Worm (Caenorhabditis elegans) whole organism, late embryonic: ENCODE data around the gene F55F10.3.

Experiments used
- C38D4.7 ChIP-seq: fragments of 200-800 bp; sonication (Bioruptor generic); optimal IDR thresholded peaks from 2 replicates; lab custom pipeline; 2018; ENCODE audit warnings: mild to moderate bottlenecking, missing genetic modification characterization, moderate library complexity, missing compliant biosample characterization
- K09A11.1 ChIP-seq: sonication (generic microtip); optimal IDR thresholded peaks from 2 replicates; lab custom pipeline; 2017; ENCODE audit warnings: antibody characterized with exemption, mild to moderate bottlenecking, missing genetic modification characterization, missing compliant biosample characterization; ENCODE audit not compliant: insufficient read depth
- T23F11.4 ChIP-seq: fragments of 200-800 bp; sonication (Bioruptor generic); optimal IDR thresholded peaks from 2 replicates; lab custom pipeline; 2018; ENCODE audit warnings: mild to moderate bottlenecking, missing genetic modification characterization, missing compliant biosample characterization
- Y22D7AL.16 ChIP-seq: sonication (generic microtip); optimal IDR thresholded peaks from 2 replicates; lab custom pipeline; 2016; ENCODE audit warnings: missing genetic modification characterization, missing compliant biosample characterization
- ahr-1 ChIP-seq: sonication (generic microtip); optimal IDR thresholded peaks from 2 replicates; lab custom pipeline; 2016; ENCODE audit warnings: missing genetic modification characterization, missing compliant biosample characterization
- ceh-18 ChIP-seq: sonication (generic microtip); optimal IDR thresholded peaks from 2 replicates; lab custom pipeline; 2016; ENCODE audit warnings: missing genetic modification characterization, missing compliant biosample characterization
- ceh-19 ChIP-seq: fragments of 200-800 bp; sonication (Bioruptor generic); optimal IDR thresholded peaks from 2 replicates; lab custom pipeline; 2018; ENCODE audit warnings: mild to moderate bottlenecking, missing genetic modification characterization, missing compliant biosample characterization
- ceh-34 ChIP-seq: sonication (generic microtip); optimal IDR thresholded peaks from 2 replicates; lab custom pipeline; 2016; ENCODE audit warnings: mild to moderate bottlenecking, missing genetic modification characterization, missing compliant biosample characterization
- ceh-45 ChIP-seq: fragments of 200-800 bp; sonication (Bioruptor generic); IDR thresholded peaks from 2 replicates; pipeline ENCODE4 v1.3.6; 2022; ENCODE audit warnings: missing genetic modification reagents, missing genetic modification characterization, missing compliant biosample characterization
- ceh-48 ChIP-seq: sonication (generic microtip); optimal IDR thresholded peaks from 2 replicates; lab custom pipeline; 2016; ENCODE audit warnings: missing genetic modification characterization, inconsistent platforms, missing compliant biosample characterization
- ceh-6 ChIP-seq: fragments of 200-800 bp; sonication (Bioruptor generic); optimal IDR thresholded peaks from 2 replicates; lab custom pipeline; 2018; ENCODE audit warnings: mild to moderate bottlenecking, missing genetic modification characterization, missing compliant biosample characterization
- ceh-9 ChIP-seq: sonication (generic microtip); optimal IDR thresholded peaks from 2 replicates; lab custom pipeline; 2016; ENCODE audit warnings: mild to moderate bottlenecking, missing genetic modification characterization, inconsistent platforms, missing compliant biosample characterization
- che-1 ChIP-seq: sonication (generic microtip); optimal IDR thresholded peaks from 2 replicates; lab custom pipeline; 2016; ENCODE audit warnings: mild to moderate bottlenecking, missing genetic modification characterization, missing compliant biosample characterization
- dve-1 ChIP-seq: sonication (generic microtip); optimal IDR thresholded peaks from 2 replicates; lab custom pipeline; 2017; ENCODE audit warnings: antibody characterized with exemption, mild to moderate bottlenecking, missing genetic modification characterization, missing compliant biosample characterization
- elt-2 ChIP-seq: sonication (generic microtip); optimal IDR thresholded peaks from 2 replicates; lab custom pipeline; 2016; ENCODE audit warnings: missing genetic modification reagents, missing genetic modification characterization, missing compliant biosample characterization
- elt-4 ChIP-seq: sonication (generic microtip); optimal IDR thresholded peaks from 2 replicates; lab custom pipeline; 2016; ENCODE audit warnings: missing genetic modification characterization, missing compliant biosample characterization
- ets-4 ChIP-seq: sonication (generic microtip); optimal IDR thresholded peaks from 2 replicates; lab custom pipeline; 2016; ENCODE audit warnings: missing genetic modification characterization, missing compliant biosample characterization
- fax-1 ChIP-seq: sonication (generic microtip); optimal IDR thresholded peaks from 2 replicates; lab custom pipeline; 2016; ENCODE audit warnings: missing genotype, missing genetic modification characterization, missing compliant biosample characterization
- fkh-10 ChIP-seq: fragments of 150-350 bp; optimal IDR thresholded peaks from 2 replicates; lab custom pipeline; 2014; ENCODE audit warnings: missing biosample characterization, missing genetic modification reagents, missing genetic modification characterization
- fkh-6 ChIP-seq: sonication (generic microtip); optimal IDR thresholded peaks from 2 replicates; lab custom pipeline; 2016; ENCODE audit warnings: missing genetic modification characterization, missing compliant biosample characterization
- gmeb-2 ChIP-seq: sonication (generic microtip); optimal IDR thresholded peaks from 2 replicates; lab custom pipeline; 2016; ENCODE audit warnings: missing genetic modification characterization, inconsistent platforms, missing compliant biosample characterization
- hlh-13 ChIP-seq: fragments of 200-800 bp; sonication (Bioruptor generic); optimal IDR thresholded peaks from 2 replicates; lab custom pipeline; 2018; ENCODE audit warnings: mild to moderate bottlenecking, missing genetic modification characterization, missing compliant biosample characterization
- hlh-15 ChIP-seq: sonication (generic microtip); optimal IDR thresholded peaks from 2 replicates; lab custom pipeline; 2016; ENCODE audit warnings: missing genetic modification characterization, missing compliant biosample characterization
- hlh-30 ChIP-seq: sonication (generic microtip); optimal IDR thresholded peaks from 2 replicates; lab custom pipeline; 2017; ENCODE audit warnings: antibody characterized with exemption, missing genetic modification characterization, missing compliant biosample characterization; ENCODE audit not compliant: insufficient read depth
- hlh-8 ChIP-seq: sonication (generic microtip); optimal IDR thresholded peaks from 2 replicates; lab custom pipeline; 2016; ENCODE audit warnings: missing genotype, missing genetic modification characterization, missing compliant biosample characterization
- lim-6 ChIP-seq: sonication (generic microtip); optimal IDR thresholded peaks from 2 replicates; lab custom pipeline; 2016; ENCODE audit warnings: missing genetic modification characterization, missing compliant biosample characterization
- madf-2 ChIP-seq: sonication (generic microtip); optimal IDR thresholded peaks from 2 replicates; lab custom pipeline; 2017; ENCODE audit warnings: missing genetic modification characterization, missing compliant biosample characterization
- nfya-1 ChIP-seq: sonication (generic microtip); optimal IDR thresholded peaks from 2 replicates; lab custom pipeline; 2017; ENCODE audit warnings: missing genetic modification characterization, mild to moderate bottlenecking, missing compliant biosample characterization, antibody characterized with exemption, moderate library complexity
- nhr-11 ChIP-seq: fragments of 150-350 bp; optimal IDR thresholded peaks from 2 replicates; lab custom pipeline; 2014; ENCODE audit warnings: missing biosample characterization, missing genetic modification characterization
- odd-2 ChIP-seq: sonication (generic microtip); optimal IDR thresholded peaks from 2 replicates; lab custom pipeline; 2017; ENCODE audit warnings: antibody characterized with exemption, mild to moderate bottlenecking, missing genetic modification characterization, missing compliant biosample characterization
- pag-3 ChIP-seq: sonication (generic microtip); optimal IDR thresholded peaks from 2 replicates; lab custom pipeline; 2016; ENCODE audit warnings: missing compliant biosample characterization, missing genetic modification characterization, borderline replicate concordance
- pat-9 ChIP-seq: fragments of 200-800 bp; sonication (Bioruptor generic); optimal IDR thresholded peaks from 2 replicates; lab custom pipeline; 2018; ENCODE audit warnings: mild to moderate bottlenecking, missing genetic modification characterization, moderate library complexity, missing compliant biosample characterization
- pax-1 ChIP-seq: fragments of 150-350 bp; optimal IDR thresholded peaks from 2 replicates; lab custom pipeline; 2014; ENCODE audit warnings: missing biosample characterization, missing genetic modification characterization
- pqm-1 ChIP-seq: sonication (generic microtip); optimal IDR thresholded peaks from 2 replicates; lab custom pipeline; 2016; ENCODE audit warnings: missing genetic modification characterization, missing compliant biosample characterization
- pros-1 ChIP-seq: fragments of 150-350 bp; optimal IDR thresholded peaks from 2 replicates; lab custom pipeline; 2014; ENCODE audit warnings: missing biosample characterization, missing genetic modification reagents, missing genetic modification characterization
- ref-2 ChIP-seq: sonication (generic microtip); optimal IDR thresholded peaks from 2 replicates; lab custom pipeline; 2016; ENCODE audit warnings: missing genetic modification characterization, missing compliant biosample characterization
- rnt-1 ChIP-seq: sonication (generic microtip); optimal IDR thresholded peaks from 2 replicates; lab custom pipeline; 2016; ENCODE audit warnings: missing genetic modification characterization, missing compliant biosample characterization
- sox-4 ChIP-seq: sonication (generic microtip); optimal IDR thresholded peaks from 2 replicates; lab custom pipeline; 2017; ENCODE audit warnings: mild to moderate bottlenecking, missing genetic modification characterization, inconsistent platforms, missing compliant biosample characterization
- unc-3 ChIP-seq, 2 experiments: fragments of 200-800 bp in 1 of 2; sonication (Bioruptor generic) in 1 of 2; sonication (generic microtip) in 1 of 2; conservative IDR thresholded peaks in 1 of 2; optimal IDR thresholded peaks in 1 of 2; 2 replicates each; pipeline versions ENCODE4 v1.3.6 to Lab custom; 2016 to 2022; ENCODE audit warnings: missing compliant biosample characterization in 2 of 2, missing genetic modification characterization in 2 of 2, missing genetic modification reagents in 1 of 2
- unc-55 ChIP-seq: sonication (generic microtip); optimal IDR thresholded peaks from 2 replicates; lab custom pipeline; 2017; ENCODE audit warnings: missing biosample characterization, missing genetic modification reagents, missing genetic modification characterization

The F55F10.3 gene

DNA sequence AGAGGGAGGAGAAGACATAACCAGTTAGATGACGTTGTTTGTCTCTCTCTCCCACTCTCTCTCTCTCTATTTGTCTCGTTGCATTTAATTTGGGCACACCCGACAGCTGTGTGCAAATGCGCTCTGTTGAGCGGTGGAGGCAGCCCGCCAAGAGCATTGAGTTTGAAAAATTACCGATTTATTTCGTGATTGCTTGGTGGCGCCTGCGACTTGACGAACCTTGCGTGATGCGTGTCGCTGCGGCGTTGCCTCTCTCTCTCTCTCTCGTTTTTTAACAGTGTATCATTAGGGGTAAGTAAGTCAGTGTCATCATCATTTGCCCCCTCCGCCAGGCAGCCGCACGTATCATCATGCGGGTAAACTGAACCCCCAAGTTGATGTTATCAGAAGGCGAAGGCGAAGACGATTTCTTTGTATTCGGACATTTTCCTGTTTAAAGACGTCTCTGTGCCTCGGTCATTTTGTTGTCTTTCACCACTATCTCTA, 46.3 kb downstream of the F55F10.3 start (continued):
- TF ChIP-seq hlh-13 (GFP tag; lab: Kevin White, UChicago) (no peak), ets-4 (tag; lab: Kevin White, UChicago) (no peak), ceh-18 (tag; lab: Kevin White, UChicago) (peak; percentile 62), nfya-1 (tag; lab: Kevin White, UChicago) (peak; percentile 33), fkh-6 (peak; percentile 30), ceh-6 (GFP tag; lab: Kevin White, UChicago) (no peak), pat-9 (tag; lab: Kevin White, UChicago) (no peak), unc-55 (GFP tag; lab: Kevin White, UChicago) (no peak), K09A11.1 (tag; lab: Kevin White, UChicago) (peak; percentile 6), ceh-45 (GFP tag; lab: Robert Waterston, UW) (no peak)

DNA sequence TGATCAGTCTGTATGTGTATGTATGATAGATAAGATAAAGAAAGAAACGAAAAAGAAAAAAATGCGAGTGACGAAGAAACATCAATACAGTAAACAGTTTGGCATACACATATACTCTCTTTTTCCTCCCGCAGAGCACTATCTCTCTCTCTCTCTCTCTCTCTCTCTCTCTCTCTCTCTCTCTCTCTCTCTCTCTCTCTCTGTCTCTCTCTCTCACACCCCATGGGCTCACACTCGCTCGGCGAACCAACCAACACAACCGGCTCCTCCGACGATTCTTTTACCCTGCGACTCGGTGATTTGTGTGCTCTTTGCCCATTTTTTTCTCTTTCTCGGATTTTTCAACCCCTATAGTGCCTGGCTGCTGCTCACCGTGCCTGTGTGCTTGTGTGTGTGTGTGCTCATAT, 47.3 kb downstream of the F55F10.3 start:
- TF ChIP-seq che-1 (tag; lab: Kevin White, UChicago) (no peak), hlh-8 (tag; lab: Kevin White, UChicago) (no peak), pag-3 (no peak), ceh-19 (no peak), pax-1 (tag; lab: Kevin White, UChicago) (no peak), ceh-9 (tag; lab: Kevin White, UChicago) (no peak), ref-2 (tag; lab: Kevin White, UChicago) (peak; percentile 22), nhr-11 (tag; lab: Kevin White, UChicago) (no peak), unc-3 (GFP tag; conservative IDR thresholded peaks at IDR 0.05; lab: Robert Waterston, UW) (no peak), unc-3 (tag; optimal IDR thresholded peaks at IDR 0.05; lab: Kevin White, UChicago) (no peak), pqm-1 (no peak), ceh-34 (peak; percentile 13), rnt-1 (tag; lab: Kevin White, UChicago) (no peak), sox-4 (tag; lab: Kevin White, UChicago) (no peak), lim-6 (tag; lab: Kevin White, UChicago) (no peak), ahr-1 (no peak), Y22D7AL.16 (no peak), pros-1 (tag; lab: Kevin White, UChicago) (peak; percentile 1), T23F11.4 (GFP tag; lab: Kevin White, UChicago) (no peak), nfya-1 (tag; lab: Kevin White, UChicago) (peak; percentile 65), fax-1 (no peak), dve-1 (peak; percentile 7), ceh-18 (tag; lab: Kevin White, UChicago) (peak; percentile 65), gmeb-2 (no peak), fkh-10 (GFP tag; lab: Kevin White, UChicago) (no peak), C38D4.7 (GFP tag; lab: Kevin White, UChicago) (peak; percentile 5), elt-2 (peak; percentile 32), hlh-15 (no peak), K09A11.1 (tag; lab: Kevin White, UChicago) (peak; percentile 4), odd-2 (tag; lab: Kevin White, UChicago) (no peak), hlh-30 (tag; lab: Kevin White, UChicago) (no peak), pat-9 (tag; lab: Kevin White, UChicago) (no peak), elt-4 (tag; lab: Kevin White, UChicago) (no peak), madf-2 (tag; lab: Kevin White, UChicago) (no peak), ceh-48 (no peak)
- TF ChIP-seq, all 69 proteins: peak for 9
